Worm (Caenorhabditis elegans): ENCODE data around the gene K02E7.12.

ce11 chrII:1082859-1083258 is 11.9 kb downstream of the K02E7.12 start, which contains the start of gene K02E7.1:
- TF ChIP-seq unc-62 (GFP tag; optimal IDR thresholded peaks at IDR 0.05) (no peak), blmp-1 (tag; optimal IDR thresholded peaks at IDR 0.05; ENCODE audit: insufficient read depth) (no peak), ztf-4 (tag; optimal IDR thresholded peaks at IDR 0.05) (no peak), aly-2 (tag; optimal IDR thresholded peaks at IDR 0.05) (no peak), ZK546.5 (tag; optimal IDR thresholded peaks at IDR 0.05) (no peak)

All from whole organism, L2 larva.